Worm (Caenorhabditis elegans) whole organism, dauer: ENCODE data around the gene C16C8.7.

Experiments used
- unc-62 ChIP-seq: sonication (generic microtip); optimal IDR thresholded peaks from 2 replicates; lab custom pipeline; 2017; ENCODE audit warnings: missing biosample characterization, missing genetic modification reagents, missing genetic modification characterization

C16C8.7 gene

DNA sequence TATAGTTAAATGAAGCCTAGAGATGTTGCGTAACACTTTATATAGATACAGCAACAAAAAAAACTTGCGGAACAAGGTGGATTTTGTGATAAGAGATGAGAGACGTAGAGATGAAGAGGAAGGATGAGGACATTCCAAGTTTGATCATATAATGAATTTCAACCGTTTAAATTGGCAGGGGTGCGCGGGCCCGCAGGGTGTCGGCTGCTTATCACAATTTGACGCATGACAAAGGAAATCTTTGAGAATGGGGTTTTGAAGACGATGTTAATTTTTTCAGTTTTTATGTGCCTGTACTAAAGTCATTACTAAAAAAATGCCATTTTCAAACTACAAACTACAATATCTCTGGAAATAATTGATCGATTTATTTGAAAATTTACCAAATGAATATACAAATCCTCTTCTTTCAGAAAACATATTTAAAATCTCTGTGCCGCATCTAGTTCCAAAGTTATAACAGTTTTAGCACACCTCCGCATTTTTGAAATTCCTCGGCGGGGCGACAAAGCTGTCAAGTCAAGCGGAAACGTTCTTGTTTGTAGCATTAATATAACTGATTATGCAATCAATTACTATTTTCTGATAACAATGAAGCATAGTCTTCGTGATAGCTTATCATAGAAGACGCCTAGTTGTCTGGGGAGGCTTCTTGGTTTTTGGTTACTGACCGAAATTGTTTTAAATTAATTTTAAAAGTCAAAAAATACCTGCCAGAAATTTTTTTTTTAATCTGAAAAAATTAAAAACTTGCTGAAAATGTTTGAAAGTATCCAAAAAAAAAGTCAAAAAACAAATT lies 19.9 kb downstream of the C16C8.7 start:
- no peak for TF ChIP-seq unc-62 (GFP tag; lab: Kevin White, UChicago)

DNA sequence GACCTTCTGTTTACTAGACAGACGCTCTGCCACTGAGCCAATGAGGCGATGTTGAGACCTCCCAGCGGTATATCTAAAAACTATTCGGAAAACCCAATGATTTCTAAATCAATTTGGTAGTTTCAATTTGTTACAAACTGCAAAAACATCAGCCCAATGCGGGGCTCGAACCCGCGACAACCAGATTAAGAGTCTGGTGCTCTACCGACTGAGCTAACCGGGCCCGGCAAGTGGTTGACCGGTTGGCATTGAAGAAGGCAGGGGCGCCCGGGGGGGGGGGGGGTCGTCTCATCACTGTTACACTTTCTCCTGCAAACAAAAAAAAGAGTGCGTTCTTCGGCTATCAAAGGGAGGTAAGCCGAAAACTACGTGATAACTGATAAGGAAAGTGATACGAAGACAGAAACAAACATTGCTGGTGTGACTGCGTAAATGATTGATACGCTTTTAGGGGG lies 20.7 kb downstream of the C16C8.7 start:
- no peak for TF ChIP-seq unc-62 (GFP tag; lab: Kevin White, UChicago)

DNA sequence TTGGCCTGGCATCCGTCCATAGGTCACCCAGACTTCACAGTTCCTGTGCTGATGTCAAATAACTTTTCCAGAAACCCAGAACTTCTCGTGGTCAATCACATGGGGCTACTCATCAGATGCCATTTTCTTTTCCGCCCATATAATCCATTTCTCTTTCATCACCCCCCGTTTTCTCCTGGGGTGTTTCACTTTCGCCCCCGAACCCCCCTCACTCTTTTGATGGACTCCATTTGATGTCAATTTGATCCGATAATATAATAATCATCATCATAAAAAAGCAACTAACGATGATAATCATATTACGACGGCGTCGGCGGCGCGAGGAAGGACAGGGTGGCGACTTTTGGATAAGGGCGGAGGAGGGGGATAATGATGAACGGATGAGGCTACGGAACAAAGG lies 21.7 kb downstream of the C16C8.7 start:
- TF ChIP-seq unc-62 (GFP tag; lab: Kevin White, UChicago): no peak

DNA sequence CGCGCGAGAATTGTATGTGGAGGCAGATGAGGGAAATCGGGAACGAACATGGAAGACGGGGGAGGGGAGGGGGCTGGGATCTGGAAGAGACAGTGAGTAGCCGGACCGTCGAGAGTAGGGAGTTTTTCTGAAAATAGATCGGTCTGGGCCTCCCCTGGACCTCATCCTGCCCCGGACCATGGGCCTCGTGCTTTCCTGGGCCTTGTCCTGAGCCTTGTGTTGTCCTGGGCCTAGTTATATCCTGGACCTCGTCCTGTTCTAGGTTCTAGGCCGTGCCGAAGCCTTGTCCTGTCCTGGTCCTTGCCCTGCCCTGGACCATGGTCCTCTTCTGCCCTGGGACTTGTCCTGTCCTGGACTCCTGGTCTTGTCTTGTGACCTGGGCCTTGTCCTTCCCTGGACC lies 22.6 kb downstream of the C16C8.7 start:
- TF ChIP-seq unc-62 (GFP tag; lab: Kevin White, UChicago): no peak

DNA sequence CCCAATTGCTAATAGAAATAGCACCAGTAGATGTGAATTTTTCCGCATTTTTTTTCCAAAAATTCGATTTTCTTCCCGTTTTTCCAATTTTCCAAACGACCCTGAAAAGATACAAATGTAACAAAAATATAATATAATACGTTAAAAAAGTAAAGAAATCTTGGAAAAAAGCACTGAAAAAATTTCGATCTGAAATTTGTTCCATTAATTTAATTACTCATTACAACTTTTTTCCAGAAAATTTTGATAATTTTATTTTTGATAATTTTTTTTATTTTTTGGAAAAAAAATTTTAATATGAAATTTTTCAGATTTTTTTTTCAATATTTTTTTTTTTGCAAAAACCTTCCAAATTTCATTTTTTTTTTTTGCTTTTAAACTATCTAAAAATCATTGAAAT lies 23.5 kb downstream of the C16C8.7 start, which contains the start of gene skpo-2:
skpo-2 (minus strand) TSS at position 101 of the 400 bp plus-strand sequence.
- no peak for TF ChIP-seq unc-62 (GFP tag; lab: Kevin White, UChicago)

DNA sequence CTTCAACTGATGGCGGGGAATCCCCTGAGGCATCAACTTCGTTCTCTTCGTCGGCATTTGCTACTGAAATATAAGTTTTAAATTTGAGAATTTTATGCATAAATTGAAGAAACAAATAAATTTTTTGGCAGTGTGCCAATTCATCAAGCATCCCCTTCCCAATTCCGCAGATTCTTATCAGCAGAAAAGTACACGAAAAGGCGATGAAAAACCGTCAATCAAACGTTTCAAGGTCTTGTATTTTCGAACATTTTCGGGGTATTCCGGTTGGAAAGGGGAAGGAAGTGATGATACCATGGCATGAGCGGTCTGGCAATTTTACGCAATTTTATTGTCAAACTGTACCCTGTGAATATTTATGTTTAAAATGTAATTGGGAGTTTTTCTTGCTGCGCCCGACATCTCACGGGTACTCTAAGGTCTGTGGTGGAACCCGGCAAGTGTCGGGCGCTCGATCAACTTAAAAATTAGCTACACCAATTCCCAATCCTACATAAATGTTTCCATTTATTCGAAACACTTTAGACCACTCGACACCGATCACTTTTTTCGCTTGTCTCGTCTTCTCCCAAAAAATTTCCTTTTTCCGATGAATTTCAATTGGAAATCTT lies 24.9 kb downstream of the C16C8.7 start:
- no peak for TF ChIP-seq unc-62 (GFP tag; lab: Kevin White, UChicago)

DNA sequence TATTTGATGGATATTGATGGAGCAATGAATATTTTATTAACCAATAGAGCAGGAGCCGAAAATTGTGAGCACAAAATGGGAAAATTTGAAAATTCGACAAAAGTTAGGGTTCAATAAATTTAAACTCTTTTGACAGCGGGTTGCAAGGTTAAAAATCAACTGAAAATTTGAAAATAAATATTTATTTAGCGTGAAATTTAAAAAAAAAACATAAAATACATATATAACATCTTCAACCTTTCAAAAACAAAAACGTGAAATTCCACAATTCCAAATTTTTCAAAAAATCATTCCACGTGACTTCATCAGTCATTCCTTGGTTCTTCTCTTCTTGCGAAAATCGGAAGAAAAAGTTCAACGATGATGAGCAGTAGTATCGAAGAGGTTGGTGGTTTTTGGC lies 30.5 kb downstream of the C16C8.7 start, which contains the start of gene C16C8.18:
C16C8.18 (plus strand) TSS at position 301 of the 400 bp plus-strand sequence.
- TF ChIP-seq unc-62 (GFP tag; lab: Kevin White, UChicago): no peak

DNA sequence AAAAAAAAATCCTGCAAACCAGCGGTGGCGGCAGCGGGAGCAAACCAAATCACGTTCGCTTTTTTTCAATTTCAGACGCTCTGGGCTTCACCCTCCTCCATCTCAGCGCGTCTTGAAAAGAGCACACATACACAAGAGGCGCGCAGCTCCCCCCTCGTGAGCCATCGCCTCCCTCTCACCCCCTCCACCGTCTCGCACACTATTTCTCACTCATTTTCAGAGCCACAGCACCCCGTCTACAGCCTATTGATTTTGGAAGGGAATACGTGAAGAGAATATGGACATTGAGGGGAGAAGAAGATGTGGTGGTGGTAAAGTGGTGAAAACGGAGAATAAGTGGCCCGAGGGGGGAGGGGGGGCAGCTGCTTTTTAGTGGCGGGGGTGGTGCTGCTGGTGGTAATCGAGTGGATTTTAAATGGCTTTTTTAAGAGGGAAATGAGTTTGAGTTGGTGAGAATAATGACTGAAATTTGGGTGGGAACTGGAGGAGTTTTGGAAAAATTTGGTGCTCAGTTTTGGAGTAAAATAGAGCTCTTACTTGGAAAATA lies 31.7 kb downstream of the C16C8.7 start:
- TF ChIP-seq unc-62 (GFP tag; lab: Kevin White, UChicago): no peak

DNA sequence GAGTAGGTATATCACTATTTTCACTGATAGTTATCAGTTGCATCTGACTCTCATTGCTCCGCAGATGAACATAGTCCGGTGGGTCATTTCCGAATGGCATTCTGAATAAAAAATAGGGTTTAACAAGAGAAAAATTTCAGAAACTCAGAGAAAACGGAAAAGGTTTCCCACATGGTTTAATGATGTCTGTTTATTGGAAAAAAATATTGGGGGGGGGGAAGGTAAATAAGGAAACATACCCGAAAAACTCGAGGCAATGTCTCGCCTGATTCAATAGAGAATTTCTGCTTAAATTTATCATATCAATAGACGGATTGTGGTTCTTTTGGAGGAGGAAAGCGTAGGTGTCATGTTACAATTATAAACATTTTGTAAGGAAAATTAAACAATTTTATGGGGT lies 34.5 kb downstream of the C16C8.7 start, which contains the start of gene nep-11:
nep-11 (minus strand) TSS at position 101 of the 400 bp plus-strand sequence.
- TF ChIP-seq unc-62 (GFP tag; lab: Kevin White, UChicago): no peak

DNA sequence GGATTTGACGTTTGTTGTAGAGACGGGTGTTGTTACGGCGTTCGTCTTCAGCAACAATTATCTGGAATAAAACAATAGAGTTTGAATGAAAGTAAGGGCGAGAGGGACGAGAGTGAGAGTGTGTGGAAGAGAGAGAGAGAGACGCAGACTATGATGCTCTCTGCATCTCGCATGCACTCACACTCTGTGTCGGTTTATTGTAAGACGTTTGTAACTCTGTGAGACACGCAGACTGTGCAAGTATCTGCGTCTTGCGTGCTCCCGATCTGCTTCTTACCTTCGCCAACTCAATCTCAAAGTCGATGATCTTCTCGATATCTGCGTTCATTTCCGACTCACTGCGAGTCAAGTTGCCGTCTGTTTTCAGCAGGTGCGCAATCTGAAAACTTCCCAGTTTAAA lies 37.0 kb downstream of the C16C8.7 start:
- TF ChIP-seq unc-62 (GFP tag; lab: Kevin White, UChicago): no peak

DNA sequence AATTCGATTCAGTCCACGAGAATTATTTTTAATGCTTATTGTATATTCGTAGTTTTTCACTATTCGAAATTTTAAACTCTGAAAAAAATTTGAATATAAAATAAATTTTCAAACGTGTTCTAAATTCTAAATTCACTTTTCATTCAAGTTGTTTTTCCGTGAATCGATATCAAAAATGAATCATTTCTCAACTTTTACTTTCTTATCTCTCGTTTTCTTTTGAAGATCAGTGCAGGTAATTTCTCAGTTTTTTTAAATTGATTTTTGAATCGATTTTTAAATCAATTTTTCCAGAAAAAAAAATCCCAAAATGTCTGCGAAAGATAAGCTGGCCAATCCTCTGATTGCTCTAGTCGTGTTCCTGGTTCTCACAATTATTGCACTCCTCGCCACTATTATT lies 43.4 kb downstream of the C16C8.7 start, which contains the start of gene nep-6:
nep-6 (plus strand) TSS at position 301 of the 400 bp plus-strand sequence.
- TF ChIP-seq unc-62 (GFP tag; lab: Kevin White, UChicago): no peak

DNA sequence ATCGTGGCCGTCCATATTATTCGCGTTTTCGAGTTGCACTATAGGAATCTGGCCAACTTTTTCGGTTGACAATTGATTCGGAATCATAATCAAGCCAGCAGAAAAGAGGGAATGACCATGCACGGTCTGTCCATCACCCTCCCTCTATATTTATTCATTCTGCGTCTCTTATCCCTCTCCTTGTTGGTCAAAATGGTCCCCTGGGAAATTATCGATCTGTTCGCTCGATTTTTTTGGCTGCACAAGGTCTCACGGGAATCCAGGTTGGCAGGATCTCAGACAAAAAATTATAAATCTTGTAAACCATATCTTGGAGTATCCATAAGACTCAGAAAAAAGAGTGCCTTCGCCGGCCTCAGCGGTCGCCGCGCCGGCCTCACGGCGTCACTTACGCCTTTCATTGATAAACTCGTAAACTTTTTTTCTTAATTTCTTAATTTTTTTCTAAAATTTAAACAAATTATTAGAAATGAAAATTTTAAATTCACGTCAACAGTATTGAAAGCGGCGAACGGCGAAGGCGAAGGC lies 45.5 kb downstream of the C16C8.7 start, which contains the start of the genes F18A12.7 and F18A12.2:
F18A12.7 (minus strand) TSS at position 101 of the 528 bp plus-strand sequence.
F18A12.2 (plus strand) TSS at position 478 of the 528 bp plus-strand sequence.
- TF ChIP-seq unc-62 (GFP tag; lab: Kevin White, UChicago): no peak
